Fruit fly (Drosophila melanogaster): ENCODE measurements around the gene CG7208.

dm6 chr3R:18215900-18216299 lies 30.4 kb upstream of the CG7208 start, which contains the start of gene CG14314:
- no peak for TF ChIP-seq net (GFP tag; optimal IDR thresholded peaks at IDR 0.05)
- no peak for TF ChIP-seq achi (GFP tag; optimal IDR thresholded peaks at IDR 0.05)
- TF ChIP-seq fd59A (GFP tag; optimal IDR thresholded peaks at IDR 0.05): no peak
- no peak for TF ChIP-seq eg (GFP tag; IDR thresholded peaks at IDR 0.05)
- TF ChIP-seq Hr39 (GFP tag; optimal IDR thresholded peaks at IDR 0.05): no peak
- TF ChIP-seq CG7368 (GFP tag; optimal IDR thresholded peaks at IDR 0.05): no peak
- no peak for TF ChIP-seq Smox (GFP tag; optimal IDR thresholded peaks at IDR 0.05)
- no peak for TF ChIP-seq OdsH (GFP tag; optimal IDR thresholded peaks at IDR 0.05)
- TF ChIP-seq cyc (GFP tag; optimal IDR thresholded peaks at IDR 0.05): no peak
- TF ChIP-seq Sox102F (GFP tag; optimal IDR thresholded peaks at IDR 0.05): no peak
- TF ChIP-seq CG6854 (GFP tag; optimal IDR thresholded peaks at IDR 0.05): no peak
- no peak for TF ChIP-seq Eip78C (GFP tag)
- TF ChIP-seq CG10669 (GFP tag; optimal IDR thresholded peaks at IDR 0.05): no peak
